Worm (Caenorhabditis elegans) whole organism, midembryonic: ENCODE data around the gene F35D11.1.

Experiments used
- T22C8.4 ChIP-seq: fragments of 200-800 bp; sonication (Bioruptor generic); IDR thresholded peaks from 2 replicates; pipeline ENCODE4 v1.3.6; 2022; ENCODE audit warnings: missing genetic modification characterization, missing compliant biosample characterization
- cog-1 ChIP-seq: sonication (generic microtip); optimal IDR thresholded peaks from 2 replicates; lab custom pipeline; 2016; ENCODE audit warnings: missing genetic modification characterization, missing compliant biosample characterization
- flt-1 ChIP-seq: fragments of 200-800 bp; sonication (Bioruptor generic); IDR thresholded peaks from 2 replicates; pipeline ENCODE4 v1.3.6; 2022; ENCODE audit warnings: missing genetic modification characterization, missing compliant biosample characterization
- klf-2 ChIP-seq: fragments of 200-800 bp; sonication (Bioruptor generic); conservative IDR thresholded peaks from 2 replicates; pipeline ENCODE4 v1.3.6; 2022; ENCODE audit warnings: missing genetic modification reagents, missing genetic modification characterization, missing compliant biosample characterization
- med-1 ChIP-seq: sonication (generic microtip); optimal IDR thresholded peaks from 2 replicates; lab custom pipeline; 2017; ENCODE audit warnings: missing genetic modification characterization, mild to moderate bottlenecking, missing compliant biosample characterization, antibody characterized with exemption, missing genetic modification reagents; ENCODE audit not compliant: insufficient read depth
- ref-1 ChIP-seq: fragments of 200-800 bp; sonication (Bioruptor generic); conservative IDR thresholded peaks from 2 replicates; pipeline ENCODE4 v1.3.6; 2022; ENCODE audit warnings: missing genetic modification reagents, missing genetic modification characterization, missing compliant biosample characterization
- tab-1 ChIP-seq: fragments of 200-800 bp; sonication (Bioruptor generic); IDR thresholded peaks from 2 replicates; pipeline ENCODE4 v1.3.6; 2022; ENCODE audit warnings: missing genetic modification characterization, missing compliant biosample characterization
- ztf-23 ChIP-seq: fragments of 200-800 bp; sonication (Bioruptor generic); IDR thresholded peaks from 2 replicates; pipeline ENCODE4 v1.3.6; 2022; ENCODE audit warnings: missing genetic modification reagents, missing genetic modification characterization, missing compliant biosample characterization
- ztf-29 ChIP-seq: fragments of 200-800 bp; sonication (Bioruptor generic); IDR thresholded peaks from 2 replicates; pipeline ENCODE4 v1.3.6; 2022; ENCODE audit warnings: missing genetic modification reagents, missing genetic modification characterization, missing compliant biosample characterization

F35D11.1 gene

DNA sequence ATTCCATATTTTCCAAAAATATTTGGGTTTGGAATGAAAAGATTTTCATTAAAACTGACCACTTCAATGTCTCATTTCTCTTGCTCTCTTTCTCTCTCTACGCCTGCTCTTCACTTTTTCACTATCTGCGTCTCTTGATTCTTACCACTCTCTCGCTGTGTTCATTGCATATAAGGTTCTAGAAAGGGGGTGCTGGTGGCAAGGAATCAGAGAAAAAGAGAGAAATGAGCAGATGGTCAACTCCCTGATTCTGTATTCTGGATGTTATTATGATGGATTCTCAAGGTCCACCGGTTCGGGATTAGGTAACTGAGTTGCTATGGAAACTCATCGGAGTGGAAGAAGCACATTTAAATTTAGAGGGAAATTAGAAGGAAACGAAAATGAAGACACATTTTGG, 14.0 kb downstream of the F35D11.1 start:
- no peak for TF ChIP-seq flt-1 (GFP tag; lab: Robert Waterston, UW)
- no peak for TF ChIP-seq med-1
- TF ChIP-seq klf-2 (GFP tag; lab: Robert Waterston, UW): no peak
- no peak for TF ChIP-seq ztf-29 (GFP tag; lab: Robert Waterston, UW)
- TF ChIP-seq T22C8.4 (GFP tag; lab: Robert Waterston, UW): no peak
- no peak for TF ChIP-seq cog-1 (tag; lab: Kevin White, UChicago)
- TF ChIP-seq ref-1 (GFP tag; lab: Robert Waterston, UW): no peak
- no peak for TF ChIP-seq ztf-23 (GFP tag; lab: Robert Waterston, UW)
- TF ChIP-seq tab-1: no peak

DNA sequence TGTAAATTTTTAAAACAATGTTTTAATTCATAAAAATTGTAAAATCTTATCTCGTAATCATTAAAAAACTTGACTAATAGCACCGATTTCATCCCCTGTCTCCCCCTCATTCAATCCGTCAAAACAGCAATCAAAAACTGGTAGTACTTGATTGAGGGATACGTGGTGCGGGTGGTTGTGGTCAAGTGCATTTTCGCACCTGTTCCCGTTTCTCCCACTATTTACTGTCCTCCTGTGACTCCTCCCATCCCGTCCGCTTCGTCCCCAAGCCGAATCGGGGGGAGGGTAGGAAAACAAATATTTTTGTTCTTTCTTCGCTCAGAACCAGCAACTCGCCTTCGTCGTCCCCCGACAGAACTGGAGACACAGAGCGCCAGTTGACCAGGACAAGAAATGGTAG, 22.1 kb downstream of the F35D11.1 start, which contains the start of gene lgc-27:
lgc-27 (plus strand) TSS at position 301 of the 400 bp plus-strand sequence.
- TF ChIP-seq ztf-23 (GFP tag; lab: Robert Waterston, UW) (no peak), T22C8.4 (GFP tag; lab: Robert Waterston, UW) (no peak), med-1 (no peak), cog-1 (tag; lab: Kevin White, UChicago) (no peak), ref-1 (GFP tag; lab: Robert Waterston, UW) (no peak), klf-2 (GFP tag; lab: Robert Waterston, UW) (no peak), flt-1 (GFP tag; lab: Robert Waterston, UW) (no peak), ztf-29 (GFP tag; lab: Robert Waterston, UW) (no peak), tab-1 (no peak)

DNA sequence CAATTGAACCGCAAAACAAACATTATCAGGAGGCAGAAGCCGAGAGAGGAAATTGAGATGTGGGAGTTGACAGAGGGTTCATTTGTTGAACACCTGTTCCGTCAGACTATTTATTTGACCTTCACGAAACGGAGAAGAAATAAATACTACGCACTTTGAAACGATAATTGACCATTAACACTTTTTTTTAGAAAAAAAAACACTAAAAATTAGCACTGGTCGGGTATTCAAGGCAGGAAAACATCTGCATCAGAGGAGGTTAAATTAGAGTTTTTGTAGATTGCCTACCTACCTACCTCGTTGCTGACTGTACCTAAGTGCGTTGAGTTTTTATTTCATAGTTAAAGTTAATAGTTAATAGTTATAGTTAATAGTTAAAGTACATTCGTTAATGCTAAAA, 23.4 kb downstream of the F35D11.1 start:
- TF ChIP-seq med-1: no peak
- TF ChIP-seq ztf-23 (GFP tag; lab: Robert Waterston, UW): no peak

DNA sequence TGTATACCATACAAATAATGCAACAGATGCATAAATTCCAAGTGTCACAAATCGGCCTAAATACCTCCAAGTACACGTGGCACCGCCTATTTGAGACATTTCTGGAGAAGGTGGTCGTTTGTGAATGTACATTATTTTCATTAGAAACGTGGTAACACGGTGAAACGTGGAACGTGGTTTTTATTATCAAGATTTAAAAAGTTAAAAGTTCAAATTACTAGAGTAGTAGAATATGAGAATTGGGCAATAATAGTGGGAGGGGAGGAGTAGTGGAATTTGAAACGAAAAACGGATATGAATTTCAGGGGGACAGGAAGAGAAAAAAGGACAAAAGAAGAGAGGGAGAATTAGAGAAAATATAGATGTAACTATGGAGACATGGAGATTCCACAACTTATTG, 29.1 kb downstream of the F35D11.1 start, which contains the start of gene fut-6:
fut-6 (minus strand) TSS at position 101 of the 400 bp plus-strand sequence.
- TF ChIP-seq klf-2 (GFP tag; lab: Robert Waterston, UW) (no peak), ref-1 (GFP tag; lab: Robert Waterston, UW) (no peak), flt-1 (GFP tag; lab: Robert Waterston, UW) (no peak), cog-1 (tag; lab: Kevin White, UChicago) (no peak), T22C8.4 (GFP tag; lab: Robert Waterston, UW) (no peak), tab-1 (no peak), ztf-23 (GFP tag; lab: Robert Waterston, UW) (no peak), ztf-29 (GFP tag; lab: Robert Waterston, UW) (no peak)

DNA sequence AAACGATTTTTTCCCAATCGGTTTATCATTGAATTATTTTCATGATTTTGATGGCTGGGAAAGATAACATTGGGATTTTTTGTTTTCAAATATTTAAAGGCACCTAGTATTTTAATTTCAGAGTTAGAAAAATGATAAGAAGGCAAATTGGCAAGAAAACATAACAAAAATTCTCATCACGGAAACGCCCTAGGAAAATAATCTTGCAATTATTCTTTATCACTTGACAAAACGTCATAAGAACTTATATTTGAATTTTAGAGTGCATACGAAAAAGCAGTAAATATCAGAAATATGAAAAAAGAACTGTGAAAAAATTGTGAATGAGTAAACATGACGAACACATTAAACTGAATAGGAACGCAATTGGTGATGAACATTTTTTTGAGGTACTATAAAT, 30.7 kb downstream of the F35D11.1 start:
- TF ChIP-seq flt-1 (GFP tag; lab: Robert Waterston, UW) (no peak), klf-2 (GFP tag; lab: Robert Waterston, UW) (no peak), ztf-23 (GFP tag; lab: Robert Waterston, UW) (no peak), med-1 (no peak), tab-1 (no peak), ref-1 (GFP tag; lab: Robert Waterston, UW) (no peak), cog-1 (tag; lab: Kevin White, UChicago) (no peak), ztf-29 (GFP tag; lab: Robert Waterston, UW) (no peak), T22C8.4 (GFP tag; lab: Robert Waterston, UW) (no peak)

DNA sequence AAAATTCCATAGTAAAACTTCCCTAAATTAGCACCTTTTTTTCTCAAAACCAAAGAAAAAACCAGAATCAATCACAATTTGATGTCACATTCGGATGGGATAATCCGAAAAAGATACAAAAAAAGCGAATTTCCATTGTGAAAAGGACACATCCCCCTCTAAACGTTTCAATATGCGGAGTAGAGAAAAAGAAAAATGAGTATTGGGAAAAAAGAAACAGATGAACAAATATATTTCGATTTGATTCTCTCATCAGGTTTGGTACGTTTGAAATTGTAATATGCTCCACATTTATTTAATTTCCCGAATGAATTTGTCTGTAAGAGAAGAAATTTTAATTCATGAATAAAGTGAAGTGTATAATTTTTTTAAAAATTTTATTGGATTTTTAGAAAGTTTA, 31.5 kb downstream of the F35D11.1 start:
- TF ChIP-seq med-1: no peak
- no peak for TF ChIP-seq ztf-23 (GFP tag; lab: Robert Waterston, UW)
- no peak for TF ChIP-seq ref-1 (GFP tag; lab: Robert Waterston, UW)
- no peak for TF ChIP-seq T22C8.4 (GFP tag; lab: Robert Waterston, UW)
- no peak for TF ChIP-seq flt-1 (GFP tag; lab: Robert Waterston, UW)

DNA sequence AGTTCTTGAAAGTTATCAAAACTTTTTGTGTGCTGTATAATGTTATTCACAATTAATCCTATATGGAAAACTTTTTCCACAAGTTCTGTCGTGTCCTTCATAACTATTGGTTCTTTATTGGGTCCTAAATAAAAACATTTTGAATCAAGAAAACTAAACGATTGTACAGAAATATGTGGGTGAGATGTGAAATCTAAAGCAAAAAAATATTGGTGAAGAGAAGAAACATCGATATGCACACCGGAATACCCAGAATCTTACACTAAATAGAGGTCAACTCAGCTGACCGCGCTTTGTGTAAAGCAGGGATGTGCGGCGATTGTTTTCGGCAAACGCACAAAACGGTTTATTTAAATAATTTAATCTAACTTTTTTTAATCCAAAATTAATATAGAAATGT, 34.6 kb downstream of the F35D11.1 start, which contains the start of gene T05A7.13:
T05A7.13 (minus strand) TSS at position 101 of the 400 bp plus-strand sequence.
- no peak for TF ChIP-seq ref-1 (GFP tag; lab: Robert Waterston, UW)
- TF ChIP-seq cog-1 (tag; lab: Kevin White, UChicago): no peak
- TF ChIP-seq tab-1: no peak

DNA sequence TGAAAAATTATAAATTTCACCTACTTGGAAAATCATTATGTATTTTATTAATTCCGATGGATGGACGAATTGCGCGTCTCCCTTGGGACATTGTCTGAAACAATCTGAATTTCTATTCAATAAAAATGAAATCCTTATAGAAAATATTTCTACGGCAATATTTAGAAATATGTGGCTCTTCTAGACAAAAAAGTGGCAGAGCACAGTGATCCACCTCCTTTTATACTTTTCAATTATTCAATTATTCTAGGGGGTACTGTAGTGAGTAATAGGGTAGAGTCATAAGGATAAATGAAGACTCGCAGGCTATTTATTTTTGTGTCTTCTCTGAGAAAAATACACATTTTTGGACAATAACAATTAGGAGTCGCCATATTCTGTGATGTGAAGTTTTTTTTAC, 36.5 kb downstream of the F35D11.1 start, which contains the start of gene T05A7.12:
T05A7.12 (minus strand) TSS at position 101 of the 400 bp plus-strand sequence.
- no peak for TF ChIP-seq flt-1 (GFP tag; lab: Robert Waterston, UW)
- TF ChIP-seq ref-1 (GFP tag; lab: Robert Waterston, UW): no peak
- no peak for TF ChIP-seq klf-2 (GFP tag; lab: Robert Waterston, UW)
- no peak for TF ChIP-seq ztf-23 (GFP tag; lab: Robert Waterston, UW)
- TF ChIP-seq cog-1 (tag; lab: Kevin White, UChicago): no peak
- no peak for TF ChIP-seq tab-1
- TF ChIP-seq T22C8.4 (GFP tag; lab: Robert Waterston, UW): no peak
- TF ChIP-seq med-1: no peak
- no peak for TF ChIP-seq ztf-29 (GFP tag; lab: Robert Waterston, UW)

DNA sequence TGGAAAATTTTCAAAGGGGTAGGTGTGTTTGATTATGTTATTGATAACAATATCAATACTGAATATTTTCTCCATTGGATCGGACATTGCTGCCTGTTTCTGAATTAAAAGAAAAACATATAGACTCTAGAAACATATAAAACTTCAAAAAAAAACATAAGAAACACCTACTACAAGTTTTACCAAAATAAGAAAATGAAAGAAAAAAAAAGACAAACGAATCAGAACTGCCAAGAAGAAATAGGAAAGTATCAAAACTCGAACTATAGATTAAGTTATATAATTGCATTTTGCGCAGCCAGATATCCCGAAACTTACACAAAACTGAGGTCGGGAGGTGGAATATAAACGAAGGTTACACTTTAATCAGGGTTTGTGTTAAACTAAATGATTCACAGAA, 38.7 kb downstream of the F35D11.1 start, which contains the start of gene T05A7.11:
T05A7.11 (minus strand) TSS at position 101 of the 400 bp plus-strand sequence.
- TF ChIP-seq ztf-29 (GFP tag; lab: Robert Waterston, UW) (no peak), flt-1 (GFP tag; lab: Robert Waterston, UW) (no peak)

DNA sequence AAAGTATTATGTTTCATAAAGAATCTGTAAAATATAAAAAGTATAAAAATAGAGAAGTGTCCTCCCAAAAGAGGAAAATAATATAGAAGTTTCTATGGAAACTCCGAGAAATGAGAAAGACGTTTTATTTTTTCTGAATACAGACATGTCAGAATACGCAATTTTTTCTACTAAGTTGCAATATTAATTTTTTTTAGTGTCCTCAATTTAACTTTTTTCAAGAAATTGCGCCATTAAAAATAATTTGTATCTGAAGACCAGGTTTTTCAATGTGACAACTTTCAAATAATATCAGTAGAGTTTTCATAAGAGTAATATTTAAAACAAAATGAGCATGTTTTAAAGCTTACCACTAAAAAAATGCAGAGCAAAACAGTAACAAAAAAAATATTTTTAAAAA, 40.9 kb downstream of the F35D11.1 start, which contains the start of gene fut-5:
fut-5 (minus strand) TSS at position 101 of the 400 bp plus-strand sequence.
- TF ChIP-seq T22C8.4 (GFP tag; lab: Robert Waterston, UW) (no peak), cog-1 (tag; lab: Kevin White, UChicago) (no peak), ztf-23 (GFP tag; lab: Robert Waterston, UW) (no peak), ztf-29 (GFP tag; lab: Robert Waterston, UW) (no peak), flt-1 (GFP tag; lab: Robert Waterston, UW) (no peak), tab-1 (no peak), klf-2 (GFP tag; lab: Robert Waterston, UW) (no peak), ref-1 (GFP tag; lab: Robert Waterston, UW) (no peak), med-1 (no peak)
